Fruit fly (Drosophila melanogaster) whole organism: ENCODE measurements around the gene Fmr1.

ENCODE experiments used
- CG8478 ChIP-seq: fragments of >200 bp; optimal IDR thresholded peaks from 2 replicates; lab custom pipeline; 2018; ENCODE audit warnings: inconsistent platforms
- pan ChIP-seq: fragments of >200 bp; optimal IDR thresholded peaks from 2 replicates; lab custom pipeline; 2017
- psq ChIP-seq: fragments of >200 bp; optimal IDR thresholded peaks from 2 replicates; lab custom pipeline; 2017

DNA sequence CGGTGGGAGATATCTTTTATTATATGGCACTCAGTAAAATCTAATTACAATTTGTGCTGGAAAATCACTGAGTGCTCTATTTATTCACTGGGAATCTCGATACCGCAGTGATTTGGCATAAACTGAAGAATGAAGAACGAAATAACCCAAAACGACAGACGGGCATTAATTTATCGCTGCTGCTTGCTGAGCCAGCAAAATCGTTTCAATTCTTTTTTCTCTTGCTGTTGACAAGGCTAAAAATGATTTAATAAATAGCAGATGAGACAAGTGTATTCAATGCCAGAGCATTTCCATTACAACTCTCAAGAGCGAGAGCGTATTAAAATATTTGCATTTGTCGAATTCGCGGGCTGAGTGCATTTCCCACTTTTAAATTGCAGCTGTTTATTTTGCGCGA, 5.9 kb upstream of the Fmr1 start:
- no peak for TF ChIP-seq psq (lab: Kevin White, UChicago)
- no peak for TF ChIP-seq pan
- TF ChIP-seq CG8478, result no peak
